Worm (Caenorhabditis elegans) whole organism, late embryonic: ENCODE results near the gene T21H3.5.

ENCODE experiments used
- ama-1 ChIP-seq: fragments of 150-350 bp; optimal IDR thresholded peaks from 2 replicates; lab custom pipeline; 2014
- ceh-6 ChIP-seq: fragments of 200-800 bp; sonication (Bioruptor generic); optimal IDR thresholded peaks from 2 replicates; lab custom pipeline; 2018; ENCODE audit warnings: mild to moderate bottlenecking, missing genetic modification characterization, missing compliant biosample characterization
- fkh-6 ChIP-seq: sonication (generic microtip); optimal IDR thresholded peaks from 2 replicates; lab custom pipeline; 2016; ENCODE audit warnings: missing genetic modification characterization, missing compliant biosample characterization
- pha-4 ChIP-seq: fragments of 150-350 bp; optimal IDR thresholded peaks from 2 replicates; lab custom pipeline; 2018; ENCODE audit warnings: missing biosample characterization, missing genetic modification reagents, missing genetic modification characterization
- tbx-2 ChIP-seq: sonication (generic microtip); optimal IDR thresholded peaks from 2 replicates; lab custom pipeline; 2016; ENCODE audit warnings: missing genetic modification characterization, missing compliant biosample characterization
- unc-86 ChIP-seq: sonication (generic microtip); optimal IDR thresholded peaks from 2 replicates; lab custom pipeline; 2016; ENCODE audit warnings: missing genetic modification characterization, missing compliant biosample characterization

ce11 chrV:1151324-1151742 is 12.8 kb downstream of the T21H3.5 start:
- no peak for TF ChIP-seq pha-4 (tag; lab: Kevin White, UChicago)
- TF ChIP-seq ama-1 (lab: Kevin White, UChicago): no peak
- peak; percentile 64 for TF ChIP-seq ceh-6 (GFP tag; lab: Kevin White, UChicago)
- peak; percentile 99 for TF ChIP-seq tbx-2 (tag; lab: Kevin White, UChicago)
- peak; percentile 96 for TF ChIP-seq unc-86
- peak; percentile 22 for TF ChIP-seq fkh-6 (tag; lab: Kevin White, UChicago)
